Fruit fly (Drosophila melanogaster) whole organism, embryonic: Measurements from ENCODE around the gene Rpn10.

Experiments
- Atf3 ChIP-seq: fragments of 200-800 bp; sonication (Bioruptor generic); optimal IDR thresholded peaks from 3 replicates; lab custom pipeline; 2016; ENCODE audit warnings: missing biosample characterization, missing genetic modification characterization
- CG10147 ChIP-seq: fragments of 200-800 bp; sonication (Bioruptor generic); optimal IDR thresholded peaks from 2 replicates; lab custom pipeline; 2019; ENCODE audit warnings: missing biosample characterization, mild to moderate bottlenecking, missing genetic modification characterization, moderate library complexity
- CG10267 ChIP-seq: fragments of 200-800 bp; sonication (Bioruptor generic); optimal IDR thresholded peaks from 2 replicates; lab custom pipeline; 2018; ENCODE audit warnings: missing biosample characterization, mild to moderate bottlenecking, missing genetic modification characterization, moderate library complexity
- CG11093 ChIP-seq: fragments of 200-800 bp; sonication (Bioruptor generic); IDR thresholded peaks from 3 replicates; pipeline ENCODE4 v1.3.6; 2022; ENCODE audit warnings: missing biosample characterization, missing genetic modification characterization
- CG11247 ChIP-seq: fragments of 200-800 bp; sonication (Bioruptor generic); IDR thresholded peaks from 2 replicates; pipeline ENCODE4 v1.3.6; 2022; ENCODE audit warnings: missing biosample characterization, missing genetic modification characterization
- CG11504 ChIP-seq: fragments of 200-800 bp; sonication (Bioruptor generic); optimal IDR thresholded peaks from 3 replicates; lab custom pipeline; 2019; ENCODE audit warnings: missing biosample characterization, mild to moderate bottlenecking, missing genetic modification characterization, moderate library complexity
- CG11723 ChIP-seq: fragments of 200-800 bp; sonication (Bioruptor generic); optimal IDR thresholded peaks from 2 replicates; lab custom pipeline; 2017; ENCODE audit warnings: missing biosample characterization, mild to moderate bottlenecking, missing genetic modification characterization
- CG14710 ChIP-seq: fragments of 200-800 bp; sonication (Bioruptor generic); optimal IDR thresholded peaks from 3 replicates; lab custom pipeline; 2019; ENCODE audit warnings: missing biosample characterization, mild to moderate bottlenecking, missing genetic modification characterization, moderate library complexity
- CG15696 ChIP-seq: fragments of 200-800 bp; sonication (Bioruptor generic); optimal IDR thresholded peaks from 2 replicates; lab custom pipeline; 2019; ENCODE audit warnings: missing biosample characterization, mild to moderate bottlenecking, missing genetic modification characterization, moderate library complexity
- CG1647 ChIP-seq: fragments of 200-800 bp; sonication (Bioruptor generic); optimal IDR thresholded peaks from 3 replicates; lab custom pipeline; 2016; ENCODE audit warnings: missing biosample characterization, missing genetic modification characterization
- CG18764 ChIP-seq: fragments of 200-800 bp; sonication (Bioruptor generic); optimal IDR thresholded peaks from 3 replicates; lab custom pipeline; 2016; ENCODE audit warnings: missing biosample characterization, missing genetic modification characterization
- CG2875 ChIP-seq: fragments of 200-800 bp; sonication (Bioruptor generic); optimal IDR thresholded peaks from 2 replicates; lab custom pipeline; 2017; ENCODE audit warnings: missing biosample characterization, mild to moderate bottlenecking, missing genetic modification characterization, missing genetic modification reagents
- CG31441 ChIP-seq: fragments of 200-800 bp; sonication (Bioruptor generic); IDR thresholded peaks from 2 replicates; pipeline ENCODE4 v1.3.6; 2022; ENCODE audit warnings: missing biosample characterization, missing genetic modification characterization
- CG3838 ChIP-seq: fragments of 200-800 bp; sonication (Bioruptor generic); optimal IDR thresholded peaks from 3 replicates; lab custom pipeline; 2016; ENCODE audit warnings: missing biosample characterization, missing genetic modification characterization
- CG4617 ChIP-seq: fragments of 200-800 bp; sonication (Bioruptor generic); optimal IDR thresholded peaks from 3 replicates; lab custom pipeline; 2016; ENCODE audit warnings: missing biosample characterization, missing genetic modification characterization, borderline replicate concordance
- CG6791 ChIP-seq: fragments of 200-800 bp; sonication (Bioruptor generic); IDR thresholded peaks from 3 replicates; pipeline ENCODE4 v1.3.6; 2022; ENCODE audit warnings: missing biosample characterization, missing genetic modification characterization; ENCODE audit not compliant: partially characterized antibody
- CG7271 ChIP-seq: fragments of 200-800 bp; sonication (Bioruptor generic); optimal IDR thresholded peaks from 2 replicates; lab custom pipeline; 2018; ENCODE audit warnings: missing biosample characterization, mild to moderate bottlenecking, missing genetic modification characterization, moderate library complexity
- CG8388 ChIP-seq: fragments of 200-800 bp; sonication (Bioruptor generic); optimal IDR thresholded peaks from 2 replicates; lab custom pipeline; 2019; ENCODE audit warnings: missing biosample characterization, mild to moderate bottlenecking, missing genetic modification characterization, moderate library complexity
- CG9797 ChIP-seq: fragments of 200-800 bp; sonication (Bioruptor generic); optimal IDR thresholded peaks from 3 replicates; lab custom pipeline; 2018; ENCODE audit warnings: missing biosample characterization, mild to moderate bottlenecking, missing genetic modification characterization
- CG9817 ChIP-seq: fragments of 200-800 bp; sonication (Bioruptor generic); optimal IDR thresholded peaks from 2 replicates; lab custom pipeline; 2018; ENCODE audit warnings: missing biosample characterization, mild to moderate bottlenecking, missing genetic modification characterization, moderate library complexity
- Dad ChIP-seq: fragments of 200-800 bp; sonication (Bioruptor generic); optimal IDR thresholded peaks from 3 replicates; lab custom pipeline; 2016; ENCODE audit warnings: missing biosample characterization, missing genetic modification characterization
- Drgx ChIP-seq: fragments of 200-800 bp; sonication (Bioruptor generic); IDR thresholded peaks from 2 replicates; pipeline ENCODE4 v1.3.6; 2022; ENCODE audit warnings: missing biosample characterization, missing genetic modification characterization
- Ets65A ChIP-seq: fragments of 200-800 bp; sonication (Bioruptor generic); peaks from one replicate; lab custom pipeline; 2016; ENCODE audit warnings: missing biosample characterization, missing genetic modification characterization
- Ets97D ChIP-seq: fragments of 200-800 bp; sonication (Bioruptor generic); optimal IDR thresholded peaks from 3 replicates; lab custom pipeline; 2016; ENCODE audit warnings: missing biosample characterization, missing genetic modification characterization
- Fer2 ChIP-seq: fragments of 200-800 bp; sonication (Bioruptor generic); optimal IDR thresholded peaks from 2 replicates; lab custom pipeline; 2018; ENCODE audit warnings: missing biosample characterization, mild to moderate bottlenecking, missing genetic modification characterization, moderate library complexity
- Med ChIP-seq: fragments of 200-800 bp; sonication (Bioruptor generic); peaks from one replicate; lab custom pipeline; 2016; ENCODE audit warnings: missing biosample characterization, missing genetic modification characterization, mild to moderate bottlenecking, inconsistent platforms, moderate library complexity
- Optix ChIP-seq: fragments of 200-800 bp; sonication (Bioruptor generic); IDR thresholded peaks from 3 replicates; pipeline ENCODE4 v1.3.6; 2022; ENCODE audit warnings: missing biosample characterization, missing genetic modification characterization
- Pdp1 ChIP-seq, 2 experiments: fragments of 200-800 bp; sonication (Bioruptor generic); optimal IDR thresholded peaks; 3 replicates each; lab custom pipeline; 2016; ENCODE audit warnings: missing biosample characterization in 2 of 2, missing genetic modification characterization in 2 of 2, mild to moderate bottlenecking in 1 of 2, moderate library complexity in 1 of 2
- Side ChIP-seq: fragments of 200-800 bp; sonication (Bioruptor generic); optimal IDR thresholded peaks from 2 replicates; lab custom pipeline; 2016; ENCODE audit warnings: missing biosample characterization, missing genetic modification characterization
- Sry-β ChIP-seq: fragments of 200-800 bp; sonication (Bioruptor generic); optimal IDR thresholded peaks from 2 replicates; lab custom pipeline; 2018; ENCODE audit warnings: missing biosample characterization, mild to moderate bottlenecking, missing genetic modification characterization, moderate library complexity
- Xbp1 ChIP-seq: fragments of 200-800 bp; sonication (Bioruptor generic); optimal IDR thresholded peaks from 3 replicates; lab custom pipeline; 2016; ENCODE audit warnings: missing biosample characterization, mild to moderate bottlenecking, missing genetic modification characterization
- YL-1 ChIP-seq: fragments of 200-800 bp; sonication (Bioruptor generic); optimal IDR thresholded peaks from 3 replicates; lab custom pipeline; 2017; ENCODE audit warnings: missing biosample characterization, mild to moderate bottlenecking, missing genetic modification characterization
- bbx ChIP-seq: fragments of 200-800 bp; sonication (Bioruptor generic); IDR thresholded peaks from 2 replicates; pipeline ENCODE4 v1.3.6; 2022; ENCODE audit warnings: missing biosample characterization, missing genetic modification characterization; ENCODE audit not compliant: partially characterized antibody
- chinmo ChIP-seq: fragments of 200-800 bp; sonication (Bioruptor generic); IDR thresholded peaks from 4 replicates; pipeline ENCODE4 v1.3.6; 2022; ENCODE audit warnings: missing biosample characterization, missing genetic modification characterization; ENCODE audit not compliant: partially characterized antibody
- dpn ChIP-seq, 2 experiments: fragments of 200-800 bp; sonication (Bioruptor generic); optimal IDR thresholded peaks; 3 replicates each; lab custom pipeline; 2016; ENCODE audit warnings: missing biosample characterization in 2 of 2, missing genetic modification characterization in 2 of 2
- fru ChIP-seq: fragments of >200 bp; optimal IDR thresholded peaks from 2 replicates; lab custom pipeline; 2017
- gcm ChIP-seq: fragments of 200-800 bp; sonication (Bioruptor generic); optimal IDR thresholded peaks from 2 replicates; lab custom pipeline; 2019; ENCODE audit warnings: missing biosample characterization, mild to moderate bottlenecking, missing genetic modification characterization, moderate library complexity
- gsb-n ChIP-seq: fragments of 200-800 bp; sonication (Bioruptor generic); optimal IDR thresholded peaks from 3 replicates; lab custom pipeline; 2018; ENCODE audit warnings: missing biosample characterization, mild to moderate bottlenecking, missing genetic modification characterization
- her ChIP-seq: fragments of 200-800 bp; sonication (Bioruptor generic); optimal IDR thresholded peaks from 2 replicates; lab custom pipeline; 2016; ENCODE audit warnings: missing biosample characterization, missing genetic modification characterization
- ind ChIP-seq: fragments of 200-800 bp; sonication (Bioruptor generic); optimal IDR thresholded peaks from 3 replicates; lab custom pipeline; 2016; ENCODE audit warnings: missing biosample characterization, missing genetic modification characterization
- jigr1 ChIP-seq: fragments of 200-800 bp; sonication (Bioruptor generic); IDR thresholded peaks from 3 replicates; pipeline ENCODE4 v1.3.6; 2022; ENCODE audit warnings: missing biosample characterization, missing genetic modification characterization
- kah ChIP-seq: fragments of 200-800 bp; sonication (Bioruptor generic); optimal IDR thresholded peaks from 2 replicates; lab custom pipeline; 2018; ENCODE audit warnings: missing biosample characterization, mild to moderate bottlenecking, missing genetic modification characterization
- mam ChIP-seq: fragments of 200-800 bp; sonication (Bioruptor generic); optimal IDR thresholded peaks from 3 replicates; lab custom pipeline; 2016; ENCODE audit warnings: missing biosample characterization, missing genetic modification characterization
- psq ChIP-seq: fragments of 200-800 bp; sonication (Bioruptor generic); optimal IDR thresholded peaks from 2 replicates; lab custom pipeline; 2017; ENCODE audit warnings: missing biosample characterization, missing genetic modification characterization
- shn ChIP-seq: fragments of 200-800 bp; sonication (Bioruptor generic); optimal IDR thresholded peaks from 3 replicates; lab custom pipeline; 2016; ENCODE audit warnings: missing biosample characterization, missing genetic modification characterization
- stwl ChIP-seq: fragments of 200-800 bp; sonication (Bioruptor generic); optimal IDR thresholded peaks from 3 replicates; lab custom pipeline; 2018; ENCODE audit warnings: missing biosample characterization, mild to moderate bottlenecking, missing genetic modification characterization, moderate library complexity
- trem ChIP-seq: fragments of 200-800 bp; optimal IDR thresholded peaks from 3 replicates; lab custom pipeline; 2019; ENCODE audit warnings: missing biosample characterization, mild to moderate bottlenecking, missing genetic modification characterization, moderate library complexity

Gene Rpn10

DNA sequence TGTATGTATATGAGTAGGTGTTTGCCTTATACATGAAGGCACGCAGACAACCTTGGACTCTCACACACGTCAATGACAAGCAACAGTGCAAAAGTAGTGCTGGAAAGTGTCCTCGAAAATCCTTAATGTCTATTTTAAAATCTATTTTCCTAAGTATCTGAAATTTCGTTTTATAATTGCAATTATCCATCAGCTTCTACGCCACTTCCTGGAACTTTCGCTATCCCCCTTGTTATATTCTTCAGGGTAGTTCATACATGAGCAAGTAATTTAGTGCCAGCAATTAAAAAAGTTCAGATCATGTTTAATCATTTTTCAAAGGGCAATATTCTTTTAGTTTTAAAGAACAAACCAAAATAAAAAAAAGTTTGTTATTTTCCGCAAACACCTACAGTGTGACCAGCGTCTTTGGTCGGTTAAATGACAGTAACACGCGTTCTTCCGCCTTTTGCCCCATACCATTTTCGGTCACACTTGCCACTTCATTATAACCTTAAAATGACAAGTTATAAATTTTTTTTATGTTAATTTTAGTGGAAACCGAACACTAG, 20.0 kb upstream of the Rpn10 start (continued):
- TF ChIP-seq CG7271, result no peak
- no peak for TF ChIP-seq CG2875
- TF ChIP-seq CG9817, result no peak
- TF ChIP-seq shn, result peak; percentile 51
- peak; percentile 68 for TF ChIP-seq trem (tag; lab: Kevin White, UChicago)
- peak; percentile 88 for TF ChIP-seq CG9797 (GFP tag; lab: Kevin White, UChicago)
- no peak for TF ChIP-seq jigr1 (GFP tag; lab: Robert Waterston, UW)
- TF ChIP-seq psq (GFP tag; lab: Kevin White, UChicago), result no peak
- no peak for TF ChIP-seq Dad
- no peak for TF ChIP-seq CG3838 (GFP tag; lab: Kevin White, UChicago)
- TF ChIP-seq her, result no peak
- peak in 1 of 2 experiments; percentile 8 for TF ChIP-seq Pdp1 (GFP tag; optimal IDR thresholded peaks at IDR 0.05; lab: Kevin White, UChicago)
- TF ChIP-seq Ets97D, result peak; percentile 70
- TF ChIP-seq stwl (tag; lab: Kevin White, UChicago), result peak; percentile 72
- no peak for TF ChIP-seq CG11247 (GFP tag; lab: Robert Waterston, UW)
- TF ChIP-seq CG4617 (GFP tag; lab: Kevin White, UChicago), result peak; percentile 95
- TF ChIP-seq YL-1 (GFP tag; lab: Kevin White, UChicago), result peak; percentile 88
- peak; percentile 41 for TF ChIP-seq mam (GFP tag; lab: Kevin White, UChicago)
- 0 out of 2 replicates have a peak, but pooled peaks have one; percentile 15 for TF ChIP-seq bbx (GFP tag; lab: Robert Waterston, UW)
- peak; percentile 92 for TF ChIP-seq CG10267 (tag; lab: Kevin White, UChicago)
- TF ChIP-seq gsb-n (tag; lab: Kevin White, UChicago), result peak; percentile 38
- peak; percentile 62 for TF ChIP-seq CG14710 (tag; lab: Kevin White, UChicago)
- TF ChIP-seq fru (lab: Kevin White, UChicago), result no peak
- no peak for TF ChIP-seq gcm (GFP tag; lab: Kevin White, UChicago)
- peak in 1 of 2 experiments; percentile 40 for TF ChIP-seq dpn (GFP tag; optimal IDR thresholded peaks at IDR 0.05; lab: Kevin White, UChicago)

- TF ChIP-seq ind (no peak), Ets65A (GFP tag; lab: Kevin White, UChicago) (peak; percentile 91), Med (GFP tag; lab: Kevin White, UChicago) (peak; percentile 30), CG6791 (GFP tag; lab: Robert Waterston, UW) (0 out of 3 replicates have a peak, but pooled peaks have one; percentile 15)
Observed at dm6 chr3L:21518345-21518744, 18.5 kb upstream of the Rpn10 start.

dm6 chr3L:21523059-21523836, 13.6 kb upstream of the Rpn10 start, which contains the start of gene CG7611:
CG7611 (plus strand) TSS chr3L:21523186.
- no peak for TF ChIP-seq CG8388 (GFP tag; lab: Kevin White, UChicago)
- TF ChIP-seq CG18764 (GFP tag; lab: Kevin White, UChicago), result no peak
- TF ChIP-seq Side, result no peak
- no peak for TF ChIP-seq CG15696 (tag; lab: Kevin White, UChicago)
- no peak for TF ChIP-seq CG11093 (GFP tag; lab: Robert Waterston, UW)
- TF ChIP-seq Xbp1 (GFP tag; lab: Kevin White, UChicago), result no peak
- TF ChIP-seq CG11723, result no peak
- TF ChIP-seq CG1647 (GFP tag; lab: Kevin White, UChicago), result no peak
- TF ChIP-seq chinmo, result 0 out of 4 replicates have a peak, but pooled peaks have one; percentile 69
- TF ChIP-seq Pdp1 (GFP tag; optimal IDR thresholded peaks at IDR 0.05; lab: Kevin White, UChicago), result peak in 1 of 2 experiments; percentile 77
- no peak for TF ChIP-seq Drgx (GFP tag; lab: Robert Waterston, UW)
- no peak for TF ChIP-seq kah (GFP tag; lab: Kevin White, UChicago)
- no peak for TF ChIP-seq Atf3 (GFP tag; lab: Kevin White, UChicago)
- no peak for TF ChIP-seq Optix (GFP tag; lab: Robert Waterston, UW)
- no peak for TF ChIP-seq CG10147
- no peak for TF ChIP-seq CG31441 (GFP tag; lab: Robert Waterston, UW)
- TF ChIP-seq jigr1 (GFP tag; lab: Robert Waterston, UW), result no peak
- no peak for TF ChIP-seq Fer2
- TF ChIP-seq Sry-β (GFP tag; lab: Kevin White, UChicago), result no peak
- TF ChIP-seq CG11504 (tag; lab: Kevin White, UChicago), result no peak
